Fruit fly (Drosophila melanogaster): ENCODE measurements around the gene Grip.

The Grip gene

DNA sequence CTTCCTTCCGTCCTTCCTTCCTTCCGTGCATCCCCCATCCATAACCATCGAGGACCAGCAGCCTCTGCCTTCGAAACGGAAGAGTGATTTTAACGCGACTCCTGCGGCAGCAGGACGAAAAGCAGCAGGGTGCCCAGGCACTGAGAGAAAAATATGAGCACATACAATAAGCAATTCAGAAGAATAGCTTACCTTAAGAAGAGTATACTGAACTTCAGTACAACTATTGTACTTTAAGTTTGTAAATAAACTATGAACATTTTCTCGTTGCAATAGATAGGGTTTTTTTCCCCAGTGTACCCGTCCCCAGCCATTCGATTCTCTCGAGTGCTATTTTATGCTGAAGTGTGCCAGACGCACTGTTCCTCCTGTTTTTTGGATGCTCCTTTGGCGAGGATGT lies 65.6 kb downstream of the Grip start (continued):
- TF ChIP-seq cg (GFP tag; optimal IDR thresholded peaks at IDR 0.05) = no peak
- peak; percentile 65 for TF ChIP-seq Asciz (GFP tag; optimal IDR thresholded peaks at IDR 0.05)
- TF ChIP-seq CG9932 (GFP tag; IDR thresholded peaks at IDR 0.05) = peak; percentile 47
- TF ChIP-seq CG10654 (GFP tag; optimal IDR thresholded peaks at IDR 0.05) = peak; percentile 55
- no peak for TF ChIP-seq YL-1 (GFP tag; optimal IDR thresholded peaks at IDR 0.05)
- peak; percentile 68 for TF ChIP-seq CG9817 (tag; optimal IDR thresholded peaks at IDR 0.05)
- peak; percentile 81 for TF ChIP-seq CG12391 (tag; optimal IDR thresholded peaks at IDR 0.05)
- peak; percentile 81 for TF ChIP-seq zf30C (GFP tag; optimal IDR thresholded peaks at IDR 0.05)
- no peak for TF ChIP-seq inv (GFP tag; IDR thresholded peaks at IDR 0.05; ENCODE audit: partially characterized antibody)
- no peak for TF ChIP-seq sna (GFP tag; IDR thresholded peaks at IDR 0.05; ENCODE audit: partially characterized antibody)
- no peak for TF ChIP-seq ftz-f1 (GFP tag; optimal IDR thresholded peaks at IDR 0.05)
- TF ChIP-seq Doc3 (GFP tag; IDR thresholded peaks at IDR 0.05; ENCODE audit: partially characterized antibody) = no peak
- TF ChIP-seq CG15479 (GFP tag; optimal IDR thresholded peaks at IDR 0.05) = no peak
- TF ChIP-seq CG31441 (GFP tag; IDR thresholded peaks at IDR 0.05) = peak; percentile 69
- TF ChIP-seq sc (optimal IDR thresholded peaks at IDR 0.05) = no peak
- peak; percentile 63 for TF ChIP-seq sc (GFP tag; optimal IDR thresholded peaks at IDR 0.05)
- peak; percentile 65 for TF ChIP-seq CG8944 (GFP tag; optimal IDR thresholded peaks at IDR 0.05)
- TF ChIP-seq CG10565 (GFP tag; optimal IDR thresholded peaks at IDR 0.05) = no peak
- peak; percentile 44 for TF ChIP-seq fd64A (GFP tag; optimal IDR thresholded peaks at IDR 0.05)
- no peak for TF ChIP-seq pzg (GFP tag; optimal IDR thresholded peaks at IDR 0.05)
- TF ChIP-seq sima (GFP tag; optimal IDR thresholded peaks at IDR 0.05) = peak; percentile 20
- TF ChIP-seq HLH3B (GFP tag; IDR thresholded peaks at IDR 0.05) = peak; percentile 85
- peak; percentile 97 for TF ChIP-seq Ets65A (GFP tag)
- peak; percentile 53 for TF ChIP-seq eyg (GFP tag; optimal IDR thresholded peaks at IDR 0.05)
- TF ChIP-seq Antp (GFP tag; optimal IDR thresholded peaks at IDR 0.05) = peak; percentile 87
- peak; percentile 67 for TF ChIP-seq ind (GFP tag; optimal IDR thresholded peaks at IDR 0.05)
- TF ChIP-seq pfk (GFP tag; optimal IDR thresholded peaks at IDR 0.05) = no peak
- TF ChIP-seq CG14441 (GFP tag; IDR thresholded peaks at IDR 0.05) = peak; percentile 72
- no peak for TF ChIP-seq hb (GFP tag; IDR thresholded peaks at IDR 0.05; ENCODE audit: partially characterized antibody)
- TF ChIP-seq CG32532 (GFP tag; IDR thresholded peaks at IDR 0.05) = peak; percentile 73
- peak; percentile 61 for TF ChIP-seq Fer3 (tag; optimal IDR thresholded peaks at IDR 0.05)
- TF ChIP-seq CG6272 (GFP tag; IDR thresholded peaks at IDR 0.05) = peak; percentile 66; the same call in 1 of the 2 replicates
- TF ChIP-seq CG11398 (GFP tag; optimal IDR thresholded peaks at IDR 0.05) = peak; percentile 65
- peak; percentile 74 for TF ChIP-seq lilli (GFP tag; optimal IDR thresholded peaks at IDR 0.05)
- TF ChIP-seq toy (GFP tag; IDR thresholded peaks at IDR 0.05) = no peak
- peak; percentile 56 for TF ChIP-seq da (GFP tag; optimal IDR thresholded peaks at IDR 0.05)
- TF ChIP-seq Drgx (GFP tag; IDR thresholded peaks at IDR 0.05) = no peak
- TF ChIP-seq trh (GFP tag; optimal IDR thresholded peaks at IDR 0.05) = peak; percentile 50
- no peak for TF ChIP-seq CG9797 (GFP tag; optimal IDR thresholded peaks at IDR 0.05)
- peak; percentile 78 for TF ChIP-seq nerfin-1 (tag; optimal IDR thresholded peaks at IDR 0.05)
- peak; percentile 9 for TF ChIP-seq CG10274 (GFP tag; optimal IDR thresholded peaks at IDR 0.05)
- peak; percentile 86 for TF ChIP-seq CG2678 (tag; optimal IDR thresholded peaks at IDR 0.05)
- TF ChIP-seq CG15073 (GFP tag; optimal IDR thresholded peaks at IDR 0.05) = peak; percentile 19
- TF ChIP-seq az2 (GFP tag; optimal IDR thresholded peaks at IDR 0.05) = peak; percentile 82
- TF ChIP-seq Gsc (GFP tag; IDR thresholded peaks at IDR 0.05) = peak; percentile 37; the same call in 1 of the 2 replicates
- no peak for TF ChIP-seq Elba2 (GFP tag; optimal IDR thresholded peaks at IDR 0.05)
- TF ChIP-seq wor (GFP tag; IDR thresholded peaks at IDR 0.05) = peak; percentile 56
- peak; percentile 77 for TF ChIP-seq CG11456 (GFP tag; IDR thresholded peaks at IDR 0.05)
- peak; percentile 63 for TF ChIP-seq Myb (GFP tag; optimal IDR thresholded peaks at IDR 0.05)
- TF ChIP-seq her (GFP tag; optimal IDR thresholded peaks at IDR 0.05) = peak; percentile 68
- peak; percentile 73 for TF ChIP-seq CG6254 (GFP tag; optimal IDR thresholded peaks at IDR 0.05)
- TF ChIP-seq rib (GFP tag; IDR thresholded peaks at IDR 0.05) = 0 out of 2 replicates have a peak, but pooled peaks have one; percentile 28
